Worm (Caenorhabditis elegans) whole organism, L4 larva: ENCODE measurements around the gene oac-3.
A peak's percentile ranks its signal among the peaks of the same experiment; 100 is the strongest.

ENCODE experiments used
- F37D6.2 ChIP-seq: sonication (generic microtip); optimal IDR thresholded peaks from 2 replicates; lab custom pipeline; 2016; ENCODE audit warnings: mild to moderate bottlenecking, missing genetic modification characterization, missing compliant biosample characterization
- T20F7.1 ChIP-seq: fragments of 200-800 bp; sonication (Bioruptor generic); optimal IDR thresholded peaks from 2 replicates; lab custom pipeline; 2018; ENCODE audit warnings: mild to moderate bottlenecking, missing genetic modification characterization, missing compliant biosample characterization
- T26A8.4 ChIP-seq: fragments of 200-800 bp; sonication (Bioruptor generic); IDR thresholded peaks from 2 replicates; pipeline ENCODE4 v1.3.6; 2022; ENCODE audit warnings: missing genetic modification characterization, missing compliant biosample characterization
- Y5F2A.4 ChIP-seq: fragments of 200-800 bp; sonication (Bioruptor generic); optimal IDR thresholded peaks from 2 replicates; lab custom pipeline; 2018; ENCODE audit warnings: mild to moderate bottlenecking, missing genetic modification characterization, missing compliant biosample characterization
- ZK546.5 ChIP-seq, 2 experiments: sonication (generic microtip); optimal IDR thresholded peaks; 2 replicates each; lab custom pipeline; 2017; ENCODE audit warnings: missing biosample characterization in 2 of 2, missing genetic modification characterization in 2 of 2
- aha-1 ChIP-seq: fragments of 150-350 bp; peaks from one replicate; lab custom pipeline; 2014; ENCODE audit warnings: missing biosample characterization, missing genetic modification characterization
- aly-2 ChIP-seq: sonication (generic microtip); optimal IDR thresholded peaks from 2 replicates; lab custom pipeline; 2018; ENCODE audit warnings: missing biosample characterization, missing genetic modification characterization
- ceh-62 ChIP-seq: sonication (generic microtip); optimal IDR thresholded peaks from 2 replicates; lab custom pipeline; 2017; ENCODE audit warnings: missing biosample characterization, missing genetic modification characterization
- ces-1 ChIP-seq: fragments of 150-350 bp; sonication (generic microtip); optimal IDR thresholded peaks from 4 replicates; lab custom pipeline; 2014; ENCODE audit warnings: missing biosample characterization, missing genetic modification reagents, missing genetic modification characterization
- cey-2 ChIP-seq: sonication (generic microtip); optimal IDR thresholded peaks from 3 replicates; lab custom pipeline; 2017; ENCODE audit warnings: missing genetic modification characterization, mild to moderate bottlenecking, missing compliant biosample characterization, antibody characterized with exemption, borderline replicate concordance; ENCODE audit not compliant: insufficient read depth
- daf-12 ChIP-seq: fragments of 150-350 bp; optimal IDR thresholded peaks from 2 replicates; lab custom pipeline; 2014; ENCODE audit warnings: missing biosample characterization, missing genetic modification reagents, missing genetic modification characterization
- daf-19 ChIP-seq: fragments of 200-800 bp; sonication (Bioruptor generic); conservative IDR thresholded peaks from 2 replicates; pipeline ENCODE4 v1.3.6; 2022; ENCODE audit warnings: missing genetic modification characterization, missing compliant biosample characterization
- duxl-1 ChIP-seq: sonication (generic microtip); optimal IDR thresholded peaks from 2 replicates; lab custom pipeline; 2016; ENCODE audit warnings: mild to moderate bottlenecking, missing genetic modification characterization, moderate library complexity, missing compliant biosample characterization; ENCODE audit not compliant: poor library complexity
- fos-1 ChIP-seq: fragments of 150-350 bp; optimal IDR thresholded peaks from 2 replicates; lab custom pipeline; 2014; ENCODE audit warnings: missing biosample characterization, missing genetic modification characterization
- gei-8 ChIP-seq: fragments of 200-800 bp; sonication (Bioruptor generic); optimal IDR thresholded peaks from 2 replicates; lab custom pipeline; 2018; ENCODE audit warnings: mild to moderate bottlenecking, missing genetic modification characterization, missing compliant biosample characterization
- hlh-30 ChIP-seq: sonication (generic microtip); optimal IDR thresholded peaks from 2 replicates; lab custom pipeline; 2017; ENCODE audit warnings: antibody characterized with exemption, mild to moderate bottlenecking, missing genetic modification characterization, missing compliant biosample characterization; ENCODE audit not compliant: insufficient read depth
- hmg-1.1 ChIP-seq: fragments of 200-800 bp; sonication (Bioruptor generic); IDR thresholded peaks from 2 replicates; pipeline ENCODE4 v1.3.6; 2022; ENCODE audit warnings: missing genetic modification reagents, missing genetic modification characterization, missing compliant biosample characterization
- lin-1 ChIP-seq: fragments of 200-800 bp; sonication (Bioruptor generic); IDR thresholded peaks from 2 replicates; pipeline ENCODE4 v1.3.6; 2022; ENCODE audit warnings: missing genetic modification reagents, missing genetic modification characterization, missing compliant biosample characterization
- madf-5 ChIP-seq, 2 experiments: fragments of 200-800 bp; sonication (Bioruptor generic); IDR thresholded peaks; 2 replicates each; pipeline ENCODE4 v1.3.6; 2022; ENCODE audit warnings: missing compliant biosample characterization in 2 of 2, missing genetic modification characterization in 2 of 2
- nhr-10 ChIP-seq: fragments of 150-350 bp; optimal IDR thresholded peaks from 2 replicates; lab custom pipeline; 2014; ENCODE audit warnings: missing biosample characterization, missing genetic modification characterization
- nhr-102 ChIP-seq: sonication (generic microtip); optimal IDR thresholded peaks from 2 replicates; lab custom pipeline; 2016; ENCODE audit warnings: mild to moderate bottlenecking, missing genetic modification characterization, moderate library complexity, missing compliant biosample characterization
- nhr-111 ChIP-seq: fragments of 200-800 bp; sonication (Bioruptor generic); optimal IDR thresholded peaks from 2 replicates; lab custom pipeline; 2018; ENCODE audit warnings: mild to moderate bottlenecking, missing genetic modification characterization, missing compliant biosample characterization
- nhr-237 ChIP-seq: sonication (generic microtip); optimal IDR thresholded peaks from 2 replicates; lab custom pipeline; 2017; ENCODE audit warnings: missing biosample characterization, missing genetic modification characterization
- nhr-28 ChIP-seq: fragments of 150-350 bp; optimal IDR thresholded peaks from 2 replicates; lab custom pipeline; 2014; ENCODE audit warnings: missing biosample characterization, missing genetic modification characterization
- nhr-41 ChIP-seq: fragments of 200-800 bp; sonication (Bioruptor generic); IDR thresholded peaks from 2 replicates; pipeline ENCODE4 v1.3.6; 2022; ENCODE audit warnings: missing genetic modification reagents, missing genetic modification characterization, missing compliant biosample characterization
- saeg-2 ChIP-seq: fragments of 200-800 bp; sonication (Bioruptor generic); IDR thresholded peaks from 2 replicates; pipeline ENCODE4 v1.3.6; 2022; ENCODE audit warnings: missing genetic modification reagents, missing genetic modification characterization, missing compliant biosample characterization
- set-16 ChIP-seq: fragments of 200-800 bp; sonication (Bioruptor generic); IDR thresholded peaks from 2 replicates; pipeline ENCODE4 v1.3.6; 2022; ENCODE audit warnings: missing genetic modification reagents, missing genetic modification characterization, missing compliant biosample characterization
- spr-1 ChIP-seq: sonication (generic microtip); optimal IDR thresholded peaks from 2 replicates; lab custom pipeline; 2016; ENCODE audit warnings: mild to moderate bottlenecking, missing genetic modification characterization, missing compliant biosample characterization
- tag-97 ChIP-seq: fragments of 200-800 bp; sonication (Bioruptor generic); IDR thresholded peaks from 2 replicates; pipeline ENCODE4 v1.3.6; 2022; ENCODE audit warnings: missing genetic modification characterization, missing compliant biosample characterization
- tra-1 ChIP-seq: fragments of 200-800 bp; sonication (Bioruptor generic); IDR thresholded peaks from 2 replicates; pipeline ENCODE4 v1.3.6; 2022; ENCODE audit warnings: missing genetic modification reagents, missing genetic modification characterization, missing compliant biosample characterization
- unc-62 ChIP-seq, 3 experiments: fragments of 150-350 bp in 1 of 3; sonication (generic microtip); optimal IDR thresholded peaks in 2 of 3; peaks in 1 of 3; 1 replicate in 1 of 3; 2 replicates in 2 of 3; lab custom pipeline; 2014 to 2017; ENCODE audit warnings: missing biosample characterization in 3 of 3, missing genetic modification characterization in 3 of 3, missing genetic modification reagents in 3 of 3, missing genotype in 1 of 3
- zfp-3 ChIP-seq: fragments of 200-800 bp; sonication (Bioruptor generic); conservative IDR thresholded peaks from 2 replicates; pipeline ENCODE4 v1.3.6; 2022; ENCODE audit warnings: missing genetic modification reagents, missing genetic modification characterization, missing compliant biosample characterization
- zip-11 ChIP-seq: fragments of 200-800 bp; sonication (Bioruptor generic); IDR thresholded peaks from 2 replicates; pipeline ENCODE4 v1.3.6; 2022; ENCODE audit warnings: missing genetic modification characterization, missing compliant biosample characterization

The oac-3 gene

ce11 chrV:13926398-13926797 is 27.1 kb downstream of the oac-3 start, which contains the start of gene srxa-12:
Gene srxa-12 (plus strand): TSS chrV:13926698.
- TF ChIP-seq Y5F2A.4 (GFP tag; lab: Kevin White, UChicago) (no peak), set-16 (GFP tag; lab: Robert Waterston, UW) (no peak), tag-97 (GFP tag; lab: Robert Waterston, UW) (no peak), nhr-111 (no peak), lin-1 (no peak), nhr-102 (no peak), nhr-28 (tag; lab: Kevin White, UChicago) (no peak), tra-1 (GFP tag; lab: Robert Waterston, UW) (no peak), madf-5 (GFP tag; IDR thresholded peaks at IDR 0.05; lab: Robert Waterston, UW) (no peak)
- TF ChIP-seq, all 104 proteins: peak for 0

ce11 chrV:13929503-13929902 is 30.2 kb downstream of the oac-3 start, which contains the start of gene srxa-13:
Gene srxa-13 (plus strand): TSS chrV:13929803.
- no peak for TF ChIP-seq nhr-237
- no peak for TF ChIP-seq nhr-41 (GFP tag; lab: Robert Waterston, UW)
- TF ChIP-seq zip-11 = no peak
- no peak for TF ChIP-seq duxl-1
- TF ChIP-seq daf-12 (tag; lab: Kevin White, UChicago) = no peak
- TF ChIP-seq unc-62 (GFP tag; optimal IDR thresholded peaks at IDR 0.05 in 1 of 2; lab: Kevin White, UChicago) = no peak
- TF ChIP-seq unc-62 (tag; optimal IDR thresholded peaks at IDR 0.05; lab: Kevin White, UChicago) = no peak
- no peak for TF ChIP-seq cey-2
- TF ChIP-seq aly-2 (tag; lab: Kevin White, UChicago) = no peak
- TF ChIP-seq aha-1 = no peak
- no peak for TF ChIP-seq gei-8 (GFP tag; lab: Kevin White, UChicago)
- TF ChIP-seq ceh-62 (tag; lab: Kevin White, UChicago) = no peak
- no peak for TF ChIP-seq saeg-2 (GFP tag; lab: Robert Waterston, UW)
- no peak for TF ChIP-seq zfp-3 (GFP tag; lab: Robert Waterston, UW)
- TF ChIP-seq spr-1 (tag; lab: Kevin White, UChicago) = no peak
- no peak for TF ChIP-seq fos-1 (tag; lab: Kevin White, UChicago)
- TF ChIP-seq T20F7.1 (GFP tag; lab: Kevin White, UChicago) = no peak
- TF ChIP-seq hmg-1.1 (GFP tag; lab: Robert Waterston, UW) = no peak
- no peak for TF ChIP-seq ZK546.5 (tag; optimal IDR thresholded peaks at IDR 0.05; lab: Kevin White, UChicago)

ce11 chrV:13931225-13931624 is 31.9 kb downstream of the oac-3 start, which contains the start of gene C06B3.16:
Gene C06B3.16 (plus strand): TSS chrV:13931525.
- TF ChIP-seq spr-1 (tag; lab: Kevin White, UChicago) (no peak), aha-1 (peak; percentile 18)

- TF ChIP-seq aly-2 (tag; lab: Kevin White, UChicago) (no peak), set-16 (GFP tag; lab: Robert Waterston, UW) (no peak), unc-62 (GFP tag; optimal IDR thresholded peaks at IDR 0.05 in 1 of 2; lab: Kevin White, UChicago) (peak in 1 of 2 experiments; percentile 34), unc-62 (tag; optimal IDR thresholded peaks at IDR 0.05; lab: Kevin White, UChicago) (no peak), aha-1 (peak; percentile 94), F37D6.2 (no peak), zfp-3 (GFP tag; lab: Robert Waterston, UW) (no peak), daf-19 (GFP tag; lab: Robert Waterston, UW) (no peak), ces-1 (GFP tag; lab: Kevin White, UChicago) (no peak)
Observed at ce11 chrV:13931952-13932351, 32.6 kb downstream of the oac-3 start.

ce11 chrV:13934545-13934944 is 35.2 kb downstream of the oac-3 start, which contains the start of gene R10D12.1:
Gene R10D12.1 (minus strand): TSS chrV:13934645.
- no peak for TF ChIP-seq T26A8.4 (GFP tag; lab: Robert Waterston, UW)
- peak; percentile 19 for TF ChIP-seq nhr-28 (tag; lab: Kevin White, UChicago)
- no peak for TF ChIP-seq aly-2 (tag; lab: Kevin White, UChicago)
- no peak for TF ChIP-seq nhr-10 (tag; lab: Kevin White, UChicago)
- no peak for TF ChIP-seq nhr-237
- TF ChIP-seq gei-8 (GFP tag; lab: Kevin White, UChicago) = no peak
- TF ChIP-seq hlh-30 (tag; lab: Kevin White, UChicago) = peak; percentile 7
- TF ChIP-seq T20F7.1 (GFP tag; lab: Kevin White, UChicago) = no peak
- TF ChIP-seq, all 104 proteins: peak for 2
